Worm (Caenorhabditis elegans) whole organism, early embryonic: Measurements from ENCODE around the gene F56B6.6.

ENCODE experiments used
- B0310.2 ChIP-seq: sonication (generic microtip); optimal IDR thresholded peaks from 2 replicates; lab custom pipeline; 2016; ENCODE audit warnings: mild to moderate bottlenecking, missing genetic modification characterization, missing compliant biosample characterization
- F13C5.2 ChIP-seq: sonication (generic microtip); optimal IDR thresholded peaks from 2 replicates; lab custom pipeline; 2017; ENCODE audit warnings: mild to moderate bottlenecking, missing genetic modification characterization, inconsistent platforms, missing compliant biosample characterization
- aly-1 ChIP-seq: sonication (generic microtip); optimal IDR thresholded peaks from 2 replicates; lab custom pipeline; 2016; ENCODE audit warnings: missing genetic modification characterization, missing compliant biosample characterization
- ama-1 ChIP-seq: fragments of 150-350 bp; optimal IDR thresholded peaks from 2 replicates; lab custom pipeline; 2014
- ceh-13 ChIP-seq: fragments of 200-800 bp; sonication (Bioruptor generic); optimal IDR thresholded peaks from 2 replicates; lab custom pipeline; 2018; ENCODE audit warnings: mild to moderate bottlenecking, missing genetic modification characterization, missing compliant biosample characterization
- ceh-36 ChIP-seq: sonication (generic microtip); optimal IDR thresholded peaks from 2 replicates; lab custom pipeline; 2016; ENCODE audit warnings: missing genetic modification characterization, inconsistent platforms, missing compliant biosample characterization
- ets-7 ChIP-seq: sonication (generic microtip); optimal IDR thresholded peaks from 2 replicates; lab custom pipeline; 2016; ENCODE audit warnings: missing genotype, missing genetic modification characterization, missing compliant biosample characterization
- flt-1 ChIP-seq: fragments of 200-800 bp; sonication (Bioruptor generic); IDR thresholded peaks from 2 replicates; pipeline ENCODE4 v1.3.6; 2022; ENCODE audit warnings: missing genetic modification characterization, missing compliant biosample characterization
- hmbx-1 ChIP-seq: sonication (generic microtip); optimal IDR thresholded peaks from 2 replicates; lab custom pipeline; 2016; ENCODE audit warnings: mild to moderate bottlenecking, missing genetic modification characterization, missing compliant biosample characterization
- hmg-4 ChIP-seq: fragments of 200-800 bp; sonication (Bioruptor generic); optimal IDR thresholded peaks from 2 replicates; lab custom pipeline; 2018; ENCODE audit warnings: mild to moderate bottlenecking, missing genetic modification characterization, missing compliant biosample characterization
- hnd-1 ChIP-seq: sonication (generic microtip); optimal IDR thresholded peaks from 2 replicates; lab custom pipeline; 2016; ENCODE audit warnings: missing genetic modification characterization, missing compliant biosample characterization
- pes-1 ChIP-seq: fragments of 200-800 bp; sonication (Bioruptor generic); IDR thresholded peaks from 2 replicates; pipeline ENCODE4 v1.3.6; 2022; ENCODE audit warnings: missing genetic modification reagents, missing genetic modification characterization, missing compliant biosample characterization
- scrt-1 ChIP-seq: fragments of 200-800 bp; sonication (Bioruptor generic); IDR thresholded peaks from 2 replicates; pipeline ENCODE4 v1.3.6; 2022; ENCODE audit warnings: missing genetic modification characterization, missing compliant biosample characterization
- sea-1 ChIP-seq: fragments of 200-800 bp; sonication (Bioruptor generic); conservative IDR thresholded peaks from 2 replicates; pipeline ENCODE4 v1.3.6; 2022; ENCODE audit warnings: missing genetic modification characterization, missing compliant biosample characterization
- tbx-11 ChIP-seq: fragments of 200-800 bp; sonication (Bioruptor generic); IDR thresholded peaks from 2 replicates; pipeline ENCODE4 v1.3.6; 2022; ENCODE audit warnings: missing genetic modification characterization, missing compliant biosample characterization
- tbx-37 ChIP-seq: fragments of 200-800 bp; sonication (Bioruptor generic); conservative IDR thresholded peaks from 2 replicates; pipeline ENCODE4 v1.3.6; 2022; ENCODE audit warnings: missing genetic modification reagents, missing genetic modification characterization, missing compliant biosample characterization
- tra-4 ChIP-seq: sonication (generic microtip); optimal IDR thresholded peaks from 2 replicates; lab custom pipeline; 2017; ENCODE audit warnings: missing genetic modification characterization, missing compliant biosample characterization

Gene F56B6.6

ce11 chrX:3532919-3533318 is at the start of gene F56B6.6:
TSS of gene F56B6.6 (minus strand) at chrX:3533019.
- TF ChIP-seq tbx-11 (GFP tag; lab: Robert Waterston, UW), result no peak
- no peak for TF ChIP-seq hnd-1 (tag; lab: Kevin White, UChicago)
- no peak for TF ChIP-seq aly-1
- TF ChIP-seq B0310.2 (tag; lab: Kevin White, UChicago), result no peak
- no peak for TF ChIP-seq ets-7 (tag; lab: Kevin White, UChicago)
- TF ChIP-seq sea-1 (GFP tag; lab: Robert Waterston, UW), result no peak
- no peak for TF ChIP-seq scrt-1 (GFP tag; lab: Robert Waterston, UW)
- no peak for TF ChIP-seq pes-1
- no peak for TF ChIP-seq hmg-4 (GFP tag; lab: Kevin White, UChicago)
- no peak for TF ChIP-seq tbx-37 (GFP tag; lab: Robert Waterston, UW)

DNA sequence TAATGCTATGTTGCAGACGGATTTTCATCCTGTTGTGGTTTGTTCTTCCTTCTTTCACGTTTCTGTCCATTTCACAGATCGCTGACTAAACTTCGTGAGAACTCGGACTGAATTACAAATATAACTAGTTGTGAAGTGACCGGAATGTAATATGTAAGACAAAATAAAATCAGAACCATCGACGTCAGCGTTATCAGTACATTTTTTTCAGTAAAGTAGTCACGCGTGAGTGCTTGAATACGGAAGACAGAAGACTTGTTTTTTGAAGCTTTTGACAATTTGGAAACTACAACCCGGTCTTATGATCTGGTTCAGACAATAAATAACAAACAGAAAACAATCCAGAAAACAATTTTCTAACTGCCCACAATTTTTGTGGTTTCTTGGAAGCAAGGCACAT is 49.0 kb upstream of the F56B6.6 start:
- no peak for TF ChIP-seq tbx-37 (GFP tag; lab: Robert Waterston, UW)
- TF ChIP-seq flt-1 (GFP tag; lab: Robert Waterston, UW), result no peak
- TF ChIP-seq ceh-36 (tag; lab: Kevin White, UChicago), result no peak
- TF ChIP-seq ama-1 (lab: Kevin White, UChicago), result no peak
- TF ChIP-seq pes-1, result no peak
- no peak for TF ChIP-seq ets-7 (tag; lab: Kevin White, UChicago)
- TF ChIP-seq aly-1, result no peak
- TF ChIP-seq scrt-1 (GFP tag; lab: Robert Waterston, UW), result no peak
- TF ChIP-seq sea-1 (GFP tag; lab: Robert Waterston, UW), result no peak
- no peak for TF ChIP-seq hnd-1 (tag; lab: Kevin White, UChicago)
- TF ChIP-seq tbx-11 (GFP tag; lab: Robert Waterston, UW), result no peak
- no peak for TF ChIP-seq B0310.2 (tag; lab: Kevin White, UChicago)
- no peak for TF ChIP-seq hmg-4 (GFP tag; lab: Kevin White, UChicago)
- no peak for TF ChIP-seq F13C5.2
- TF ChIP-seq tra-4 (tag; lab: Kevin White, UChicago), result no peak
- TF ChIP-seq hmbx-1 (tag; lab: Kevin White, UChicago), result no peak
- TF ChIP-seq ceh-13 (GFP tag; lab: Kevin White, UChicago), result no peak

- no peak for TF ChIP-seq F13C5.2
- TF ChIP-seq pes-1, result no peak
- TF ChIP-seq tbx-37 (GFP tag; lab: Robert Waterston, UW), result no peak
- TF ChIP-seq flt-1 (GFP tag; lab: Robert Waterston, UW), result no peak
- TF ChIP-seq hnd-1 (tag; lab: Kevin White, UChicago), result no peak
- no peak for TF ChIP-seq tra-4 (tag; lab: Kevin White, UChicago)
- TF ChIP-seq sea-1 (GFP tag; lab: Robert Waterston, UW), result no peak
- TF ChIP-seq ets-7 (tag; lab: Kevin White, UChicago), result no peak
- TF ChIP-seq hmg-4 (GFP tag; lab: Kevin White, UChicago), result no peak
- no peak for TF ChIP-seq hmbx-1 (tag; lab: Kevin White, UChicago)
Measured at ce11 chrX:3576239-3576638, 43.4 kb upstream of the F56B6.6 start, which contains the start of gene ckc-1. TSS of gene ckc-1 (plus strand) at chrX:3576606.

- TF ChIP-seq ceh-13 (GFP tag; lab: Kevin White, UChicago) (no peak), ceh-36 (tag; lab: Kevin White, UChicago) (no peak), F13C5.2 (no peak), flt-1 (GFP tag; lab: Robert Waterston, UW) (no peak), tbx-11 (GFP tag; lab: Robert Waterston, UW) (no peak), hnd-1 (tag; lab: Kevin White, UChicago) (no peak), pes-1 (no peak), scrt-1 (GFP tag; lab: Robert Waterston, UW) (no peak)
Measured at ce11 chrX:3573482-3573881, 40.7 kb upstream of the F56B6.6 start, which contains the start of gene T27A10.5. TSS of gene T27A10.5 (minus strand) at chrX:3573582.

ce11 chrX:3572490-3572889 is 39.7 kb upstream of the F56B6.6 start, which contains the start of gene vit-3:
TSS of gene vit-3 (minus strand) at chrX:3572549.
- no peak for TF ChIP-seq hmg-4 (GFP tag; lab: Kevin White, UChicago)

- TF ChIP-seq hnd-1 (tag; lab: Kevin White, UChicago) (no peak), tra-4 (tag; lab: Kevin White, UChicago) (no peak), hmbx-1 (tag; lab: Kevin White, UChicago) (no peak), F13C5.2 (no peak), hmg-4 (GFP tag; lab: Kevin White, UChicago) (no peak), ceh-13 (GFP tag; lab: Kevin White, UChicago) (no peak), flt-1 (GFP tag; lab: Robert Waterston, UW) (no peak), pes-1 (no peak), tbx-37 (GFP tag; lab: Robert Waterston, UW) (no peak)
Measured at ce11 chrX:3566856-3567255, 34.0 kb upstream of the F56B6.6 start.

DNA sequence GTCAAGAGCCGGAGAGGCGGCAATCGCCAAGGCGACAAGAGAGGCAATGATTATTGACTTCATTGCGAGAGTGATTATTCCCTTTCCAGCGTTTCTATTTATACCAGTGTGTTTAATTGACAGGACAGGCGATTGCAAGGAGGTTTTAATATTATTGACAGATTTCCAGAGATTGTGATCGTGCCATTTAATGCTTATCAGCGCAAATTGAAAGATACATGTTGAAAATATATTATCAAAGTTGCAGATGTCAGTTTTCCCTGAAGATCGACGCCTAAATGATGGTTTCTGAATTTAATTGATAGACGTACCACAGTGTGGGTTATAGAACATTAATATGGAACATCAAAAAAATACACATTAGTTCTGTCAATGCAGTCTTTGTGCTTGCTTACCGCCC is 31.1 kb upstream of the F56B6.6 start, which contains the start of gene vit-4:
vit-4 (minus strand) TSS at position 63 of the 400 bp plus-strand sequence.
- TF ChIP-seq hnd-1 (tag; lab: Kevin White, UChicago) (no peak), tbx-11 (GFP tag; lab: Robert Waterston, UW) (no peak), hmbx-1 (tag; lab: Kevin White, UChicago) (no peak), ama-1 (lab: Kevin White, UChicago) (no peak), aly-1 (no peak), scrt-1 (GFP tag; lab: Robert Waterston, UW) (no peak), tbx-37 (GFP tag; lab: Robert Waterston, UW) (no peak), sea-1 (GFP tag; lab: Robert Waterston, UW) (no peak), ceh-36 (tag; lab: Kevin White, UChicago) (no peak), pes-1 (no peak), ets-7 (tag; lab: Kevin White, UChicago) (no peak), B0310.2 (tag; lab: Kevin White, UChicago) (no peak), flt-1 (GFP tag; lab: Robert Waterston, UW) (no peak), hmg-4 (GFP tag; lab: Kevin White, UChicago) (no peak), tra-4 (tag; lab: Kevin White, UChicago) (no peak), ceh-13 (GFP tag; lab: Kevin White, UChicago) (no peak), F13C5.2 (no peak)
